Fruit fly (Drosophila melanogaster): ENCODE results near the gene CG34345.

Gene CG34345

DNA sequence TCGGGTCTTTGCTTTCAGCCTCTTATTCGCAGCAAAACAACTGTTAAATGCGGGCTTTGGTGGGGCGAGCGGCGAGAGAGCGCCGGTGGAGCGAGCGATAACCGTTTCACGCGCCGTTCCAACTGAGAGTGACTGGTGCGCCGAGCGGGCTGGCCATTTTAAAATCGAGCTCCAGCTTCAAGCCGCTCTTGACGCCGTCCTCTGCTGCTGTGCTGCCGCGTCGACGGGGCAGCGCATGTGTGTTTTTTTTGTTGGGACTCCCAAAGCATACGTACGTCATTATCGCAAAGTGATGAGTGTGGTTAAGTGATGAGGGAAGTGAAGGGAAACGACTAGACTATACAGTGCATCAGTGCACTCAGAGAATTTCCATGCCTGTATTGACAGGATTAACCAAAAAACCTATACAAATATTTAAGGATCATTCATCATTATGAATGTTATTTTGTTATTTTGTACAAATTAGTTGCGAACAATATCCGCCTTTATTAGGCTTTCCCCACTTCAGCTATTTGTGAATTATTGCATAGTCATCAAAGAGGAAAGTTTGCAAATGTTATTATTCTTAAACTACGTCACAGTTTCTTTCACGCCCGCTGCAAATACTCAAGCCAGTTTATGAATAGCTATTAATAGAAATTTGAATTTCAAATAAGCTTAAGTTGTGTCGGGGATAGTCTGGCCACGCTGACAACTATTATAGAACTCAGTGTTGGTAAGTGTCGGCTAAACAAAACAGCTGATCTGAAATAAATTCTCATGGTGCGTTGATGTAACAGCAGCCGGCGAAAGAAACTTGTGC is 50.5 kb downstream of the CG34345 start, which contains the start of gene Spn27A (continued):
- TF ChIP-seq CG13894 (tag; optimal IDR thresholded peaks at IDR 0.05) (peak; percentile 15), trh (GFP tag; optimal IDR thresholded peaks at IDR 0.05) (no peak), CG4854 (GFP tag; optimal IDR thresholded peaks at IDR 0.05) (peak; percentile 35), CG10431 (GFP tag; optimal IDR thresholded peaks at IDR 0.05) (no peak), D19A (tag; optimal IDR thresholded peaks at IDR 0.05) (no peak), seq (GFP tag; IDR thresholded peaks at IDR 0.05) (peak; percentile 26; the same call in 1 of the 2 replicates), lilli (GFP tag; optimal IDR thresholded peaks at IDR 0.05) (peak; percentile 71), CG13287 (GFP tag; IDR thresholded peaks at IDR 0.05; ENCODE audit: partially characterized antibody) (peak; percentile 30; the same call in 1 of the 2 replicates), CG32772 (GFP tag; IDR thresholded peaks at IDR 0.05) (peak; percentile 39; the same call in 1 of the 2 replicates), sr (GFP tag; IDR thresholded peaks at IDR 0.05) (no peak), sc (optimal IDR thresholded peaks at IDR 0.05) (no peak), sc (GFP tag; optimal IDR thresholded peaks at IDR 0.05) (peak; percentile 49), disco-r (GFP tag; optimal IDR thresholded peaks at IDR 0.05) (peak; percentile 53), CG17186 (GFP tag; optimal IDR thresholded peaks at IDR 0.05) (peak; percentile 3), Hand (GFP tag; optimal IDR thresholded peaks at IDR 0.05) (no peak), zen (tag; optimal IDR thresholded peaks at IDR 0.05) (peak; percentile 50), Hr78 (GFP tag; optimal IDR thresholded peaks at IDR 0.05) (no peak), CG6854 (GFP tag; optimal IDR thresholded peaks at IDR 0.05) (no peak), CG7745 (tag; optimal IDR thresholded peaks at IDR 0.05) (no peak), so (GFP tag; IDR thresholded peaks at IDR 0.05) (0 out of 3 replicates have a peak, but pooled peaks have one; percentile 31), bcd (GFP tag; optimal IDR thresholded peaks at IDR 0.05) (no peak), gce (GFP tag; IDR thresholded peaks at IDR 0.05) (0 out of 3 replicates have a peak, but pooled peaks have one; percentile 44), sd (tag; optimal IDR thresholded peaks at IDR 0.05) (no peak), bbx (GFP tag; IDR thresholded peaks at IDR 0.05; ENCODE audit: partially characterized antibody) (0 out of 2 replicates have a peak, but pooled peaks have one; percentile 25), CG2889 (GFP tag; IDR thresholded peaks at IDR 0.05) (no peak), unpg (GFP tag; optimal IDR thresholded peaks at IDR 0.05) (peak; percentile 61), CG4730 (GFP tag; IDR thresholded peaks at IDR 0.05) (0 out of 2 replicates have a peak, but pooled peaks have one; percentile 25), CG15011 (GFP tag; optimal IDR thresholded peaks at IDR 0.05) (peak; percentile 48), CG12769 (tag; optimal IDR thresholded peaks at IDR 0.05) (peak; percentile 3), Poxn (GFP tag; IDR thresholded peaks at IDR 0.05) (no peak), chinmo (GFP tag; IDR thresholded peaks at IDR 0.05; ENCODE audit: partially characterized antibody) (peak; percentile 80; the same call in 3 of the 4 replicates), Scr (GFP tag; IDR thresholded peaks at IDR 0.05; ENCODE audit: partially characterized antibody) (peak; percentile 24; the same call in 1 of the 2 replicates), CG4328 (GFP tag; optimal IDR thresholded peaks at IDR 0.05) (peak; percentile 36), CG14441 (GFP tag; IDR thresholded peaks at IDR 0.05) (0 out of 2 replicates have a peak, but pooled peaks have one; percentile 14), cas (GFP tag; IDR thresholded peaks at IDR 0.05) (no peak), ara (GFP tag; IDR thresholded peaks at IDR 0.05) (peak; percentile 8; the same call in 1 of the 2 replicates), CG2129 (GFP tag; IDR thresholded peaks at IDR 0.05; ENCODE audit: partially characterized antibody) (no peak), CG14667 (GFP tag; IDR thresholded peaks at IDR 0.05) (no peak; the same call in 1 of the 2 replicates), gt (GFP tag; IDR thresholded peaks at IDR 0.05) (no peak), CG12659 (GFP tag; optimal IDR thresholded peaks at IDR 0.05) (peak; percentile 63), B-H1 (GFP tag; IDR thresholded peaks at IDR 0.05) (0 out of 3 replicates have a peak, but pooled peaks have one; percentile 32), usp (GFP tag; optimal IDR thresholded peaks at IDR 0.05) (no peak), YL-1 (GFP tag; optimal IDR thresholded peaks at IDR 0.05) (peak; percentile 45), hb (GFP tag; IDR thresholded peaks at IDR 0.05; ENCODE audit: partially characterized antibody) (no peak), CG7839 (tag; optimal IDR thresholded peaks at IDR 0.05) (no peak), caup (GFP tag; optimal IDR thresholded peaks at IDR 0.05; ENCODE audit: severe bottlenecking) (peak; percentile 23), CG10959 (GFP tag; IDR thresholded peaks at IDR 0.05) (no peak)

Measured in whole organism, embryonic.